Worm (Caenorhabditis elegans) whole organism, mixed stage, embryonic: ENCODE data around the gene B0495.7.
A peak's percentile ranks its signal among the peaks of the same experiment; 100 is the strongest.

Experiments
- bed-3 ChIP-seq: fragments of 200-800 bp; sonication (Bioruptor generic); optimal IDR thresholded peaks from 3 replicates; lab custom pipeline; 2018; ENCODE audit warnings: mild to moderate bottlenecking, missing genetic modification characterization, moderate library complexity, missing compliant biosample characterization
- blmp-1 ChIP-seq: fragments of 150-350 bp; optimal IDR thresholded peaks from 2 replicates; lab custom pipeline; 2014; ENCODE audit warnings: missing biosample characterization, missing genetic modification characterization
- ceh-43 ChIP-seq: fragments of 200-800 bp; sonication (Bioruptor generic); optimal IDR thresholded peaks from 2 replicates; lab custom pipeline; 2018; ENCODE audit warnings: mild to moderate bottlenecking, missing genetic modification characterization, moderate library complexity, missing compliant biosample characterization
- ceh-83 ChIP-seq: fragments of 200-800 bp; sonication (Bioruptor generic); optimal IDR thresholded peaks from 2 replicates; lab custom pipeline; 2018; ENCODE audit warnings: mild to moderate bottlenecking, missing genetic modification characterization, missing compliant biosample characterization
- drap-1 ChIP-seq: fragments of 200-800 bp; sonication (Bioruptor generic); optimal IDR thresholded peaks from 3 replicates; lab custom pipeline; 2018; ENCODE audit warnings: mild to moderate bottlenecking, missing genetic modification characterization, missing compliant biosample characterization
- elt-1 ChIP-seq: sonication (generic microtip); optimal IDR thresholded peaks from 2 replicates; lab custom pipeline; 2017; ENCODE audit warnings: missing genetic modification characterization, mild to moderate bottlenecking, missing compliant biosample characterization, antibody characterized with exemption, moderate library complexity, borderline replicate concordance; ENCODE audit not compliant: insufficient read depth
- elt-3 ChIP-seq: fragments of 150-350 bp; optimal IDR thresholded peaks from 2 replicates; lab custom pipeline; 2014; ENCODE audit warnings: missing biosample characterization, missing genetic modification characterization
- ham-2 ChIP-seq: fragments of 200-800 bp; sonication (Bioruptor generic); optimal IDR thresholded peaks from 2 replicates; lab custom pipeline; 2018; ENCODE audit warnings: mild to moderate bottlenecking, missing genetic modification characterization, missing compliant biosample characterization
- hlh-1 ChIP-seq: fragments of 150-350 bp; optimal IDR thresholded peaks from 2 replicates; lab custom pipeline; 2014; ENCODE audit warnings: missing biosample characterization, missing genetic modification reagents, missing genetic modification characterization
- lsy-2 ChIP-seq: fragments of 150-350 bp; optimal IDR thresholded peaks from 2 replicates; lab custom pipeline; 2014; ENCODE audit warnings: missing biosample characterization, missing genetic modification characterization
- mab-5 ChIP-seq: fragments of 150-350 bp; optimal IDR thresholded peaks from 2 replicates; lab custom pipeline; 2014; ENCODE audit warnings: missing biosample characterization, missing genetic modification characterization
- mep-1 ChIP-seq: fragments of 150-350 bp; optimal IDR thresholded peaks from 2 replicates; lab custom pipeline; 2017; ENCODE audit warnings: missing biosample characterization, missing genetic modification reagents, missing genetic modification characterization, inconsistent platforms
- mls-2 ChIP-seq: sonication (generic microtip); optimal IDR thresholded peaks from 2 replicates; lab custom pipeline; 2016; ENCODE audit warnings: mild to moderate bottlenecking, missing genetic modification characterization, moderate library complexity, missing compliant biosample characterization
- nhr-12 ChIP-seq: fragments of 150-350 bp; optimal IDR thresholded peaks from 2 replicates; lab custom pipeline; 2014; ENCODE audit warnings: missing biosample characterization, missing genetic modification characterization
- nhr-2 ChIP-seq: fragments of 150-350 bp; optimal IDR thresholded peaks from 2 replicates; lab custom pipeline; 2014; ENCODE audit warnings: missing biosample characterization, missing genetic modification characterization
- nhr-237 ChIP-seq: fragments of 150-350 bp; optimal IDR thresholded peaks from 2 replicates; lab custom pipeline; 2014; ENCODE audit warnings: missing biosample characterization, missing genetic modification characterization
- nhr-28 ChIP-seq: fragments of 150-350 bp; optimal IDR thresholded peaks from 2 replicates; lab custom pipeline; 2014; ENCODE audit warnings: missing biosample characterization, missing genetic modification characterization
- nhr-76 ChIP-seq: sonication (generic microtip); optimal IDR thresholded peaks from 2 replicates; lab custom pipeline; 2017; ENCODE audit warnings: missing biosample characterization, missing genetic modification characterization
- pha-4 ChIP-seq: fragments of 150-350 bp; optimal IDR thresholded peaks from 2 replicates; lab custom pipeline; 2018; ENCODE audit warnings: missing biosample characterization, missing genetic modification reagents, missing genetic modification characterization
- snpc-4 ChIP-seq: fragments of 150-350 bp; optimal IDR thresholded peaks from 2 replicates; lab custom pipeline; 2014; ENCODE audit warnings: missing biosample characterization, missing genetic modification characterization
- sptf-1 ChIP-seq: sonication (generic microtip); optimal IDR thresholded peaks from 2 replicates; lab custom pipeline; 2017; ENCODE audit warnings: mild to moderate bottlenecking, missing genetic modification characterization, moderate library complexity, missing compliant biosample characterization
- tbx-8 ChIP-seq: fragments of 200-800 bp; sonication (Bioruptor generic); optimal IDR thresholded peaks from 2 replicates; lab custom pipeline; 2018; ENCODE audit warnings: mild to moderate bottlenecking, missing genetic modification characterization, moderate library complexity, missing compliant biosample characterization
- unc-62 ChIP-seq: fragments of 150-350 bp; optimal IDR thresholded peaks from 2 replicates; lab custom pipeline; 2014; ENCODE audit warnings: missing biosample characterization, missing genetic modification reagents, missing genetic modification characterization
- ztf-11 ChIP-seq: fragments of 150-350 bp; optimal IDR thresholded peaks from 2 replicates; lab custom pipeline; 2014; ENCODE audit warnings: missing biosample characterization, missing genetic modification characterization

B0495.7 gene

DNA sequence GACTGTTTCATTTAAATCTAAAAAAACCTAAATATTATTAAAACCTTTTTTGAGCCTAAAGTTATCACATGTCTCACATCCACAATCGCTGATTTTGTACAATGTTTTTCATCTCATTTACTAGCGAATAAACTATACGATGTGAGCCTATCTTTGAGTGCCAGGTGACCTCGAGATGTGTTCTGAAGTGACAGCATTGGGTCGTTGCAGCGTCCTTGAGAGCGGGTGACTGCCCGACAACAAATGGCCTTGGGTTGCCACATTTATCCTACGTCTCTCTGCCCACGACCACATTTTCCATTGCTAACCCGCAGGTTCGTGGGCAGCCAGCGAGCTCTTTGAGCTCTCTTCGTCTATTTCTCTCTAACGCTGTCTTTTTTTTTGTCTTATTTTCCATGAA is 38.1 kb downstream of the B0495.7 start, which contains the start of gene lir-2:
lir-2 (plus strand) TSS at position 301 of the 400 bp plus-strand sequence.
- TF ChIP-seq drap-1 (GFP tag; lab: Kevin White, UChicago): no peak
- TF ChIP-seq hlh-1 (tag; lab: Kevin White, UChicago): no peak
- TF ChIP-seq mls-2 (tag; lab: Kevin White, UChicago): no peak
- TF ChIP-seq bed-3: no peak
- TF ChIP-seq nhr-12 (tag; lab: Kevin White, UChicago): no peak
- no peak for TF ChIP-seq ceh-83
- no peak for TF ChIP-seq ham-2
- no peak for TF ChIP-seq nhr-237 (tag; lab: Kevin White, UChicago)
- no peak for TF ChIP-seq lsy-2 (tag; lab: Kevin White, UChicago)

DNA sequence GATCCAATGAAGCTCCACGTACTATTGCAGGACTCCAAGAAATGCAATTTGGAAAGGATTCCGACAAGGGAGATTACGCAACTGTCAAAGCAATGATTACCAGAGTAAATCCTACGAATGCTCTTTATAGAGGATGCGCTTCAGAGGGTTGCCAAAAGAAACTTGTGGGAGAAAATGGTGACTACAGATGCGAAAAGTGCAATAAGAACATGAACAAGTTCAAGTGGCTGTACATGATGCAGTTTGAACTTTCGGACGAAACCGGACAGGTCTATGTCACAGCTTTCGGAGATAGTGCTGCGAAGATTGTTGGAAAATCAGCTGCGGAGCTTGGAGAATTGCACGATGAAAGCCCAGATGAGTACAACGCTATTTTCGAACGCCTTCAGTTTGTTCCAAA is 38.7 kb downstream of the B0495.7 start:
- TF ChIP-seq lsy-2 (tag; lab: Kevin White, UChicago) (no peak), nhr-76 (tag; lab: Kevin White, UChicago) (no peak), elt-1 (tag; lab: Kevin White, UChicago) (no peak), ham-2 (no peak), snpc-4 (no peak)
- TF ChIP-seq, all 35 proteins: peak for 0

ce11 chrII:7663704-7664660 is 41.1 kb downstream of the B0495.7 start, which contains the start of the genes F18A1.7 and rpa-1:
Gene F18A1.7 (minus strand): TSS chrII:7663754.
Gene rpa-1 (plus strand): TSS chrII:7664582.
- TF ChIP-seq nhr-237 (tag; lab: Kevin White, UChicago): peak; percentile 6
- peak; percentile 43 for TF ChIP-seq mep-1 (tag; lab: Kevin White, UChicago)
- no peak for TF ChIP-seq blmp-1

DNA sequence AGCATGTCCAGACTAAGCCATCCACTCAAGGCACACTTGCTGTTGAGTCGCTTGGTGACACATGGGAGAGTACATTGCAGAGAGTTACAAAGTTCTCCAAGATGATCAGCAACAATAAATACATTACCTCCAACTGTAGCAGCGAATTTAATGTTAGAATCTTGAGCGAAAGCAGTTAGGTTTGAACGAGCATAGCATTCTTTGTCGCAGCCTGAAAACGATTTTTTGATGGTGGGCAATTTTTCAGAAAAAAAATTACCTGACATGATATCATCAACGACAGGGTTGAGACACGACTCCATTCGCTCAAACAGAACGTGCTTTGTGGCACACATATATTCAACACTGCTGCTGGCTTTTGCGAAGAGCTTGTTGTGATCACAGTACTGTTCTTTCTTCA is 42.0 kb downstream of the B0495.7 start:
- no peak for TF ChIP-seq pha-4 (tag; lab: Kevin White, UChicago)
- TF ChIP-seq ztf-11: no peak
- TF ChIP-seq ceh-43: no peak
- no peak for TF ChIP-seq lsy-2 (tag; lab: Kevin White, UChicago)
- TF ChIP-seq elt-3: no peak
- no peak for TF ChIP-seq nhr-12 (tag; lab: Kevin White, UChicago)
- no peak for TF ChIP-seq nhr-2 (tag; lab: Kevin White, UChicago)
- no peak for TF ChIP-seq mab-5
- TF ChIP-seq drap-1 (GFP tag; lab: Kevin White, UChicago): no peak
- no peak for TF ChIP-seq mls-2 (tag; lab: Kevin White, UChicago)
- no peak for TF ChIP-seq nhr-28
- TF ChIP-seq tbx-8: no peak
- TF ChIP-seq elt-1 (tag; lab: Kevin White, UChicago): no peak

- TF ChIP-seq nhr-12 (tag; lab: Kevin White, UChicago) (no peak), sptf-1 (tag; lab: Kevin White, UChicago) (no peak), lsy-2 (tag; lab: Kevin White, UChicago) (peak; percentile 6), hlh-1 (tag; lab: Kevin White, UChicago) (peak; percentile 69), drap-1 (GFP tag; lab: Kevin White, UChicago) (no peak), unc-62 (GFP tag; lab: Kevin White, UChicago) (peak; percentile 3)
Measured at ce11 chrII:7662008-7662686, 42.9 kb downstream of the B0495.7 start, which contains the start of gene alfa-1. Gene alfa-1 (minus strand): TSS chrII:7662522.
